Worm (Caenorhabditis elegans) whole organism, L4/young adult: ENCODE data around the gene fat-1.

Experiments used
- W03F9.2 ChIP-seq: fragments of 150-350 bp; optimal IDR thresholded peaks from 2 replicates; lab custom pipeline; 2014; ENCODE audit warnings: missing biosample characterization, missing genetic modification characterization
- dao-5 ChIP-seq: sonication (generic microtip); optimal IDR thresholded peaks from 2 replicates; lab custom pipeline; 2016; ENCODE audit warnings: missing genotype, missing genetic modification characterization, moderate library complexity, missing compliant biosample characterization
- him-1 ChIP-seq: sonication (generic microtip); optimal IDR thresholded peaks from 2 replicates; lab custom pipeline; 2016; ENCODE audit warnings: missing genotype, missing genetic modification reagents, missing genetic modification characterization, missing compliant biosample characterization

Gene fat-1

ce11 chrIV:13315344-13315743 is at the start of gene fat-1:
fat-1 (plus strand) TSS chrIV:13315644.
- TF ChIP-seq him-1 (tag; lab: Kevin White, UChicago), result no peak
- no peak for TF ChIP-seq dao-5 (tag; lab: Kevin White, UChicago)
- no peak for TF ChIP-seq W03F9.2 (tag; lab: Kevin White, UChicago)

- TF ChIP-seq him-1 (tag; lab: Kevin White, UChicago) (no peak), dao-5 (tag; lab: Kevin White, UChicago) (no peak), W03F9.2 (tag; lab: Kevin White, UChicago) (no peak)
These were observed 47.1 kb upstream of the fat-1 start for ce11 chrIV:13268385-13268784.

ce11 chrIV:13272494-13272893 is 43.0 kb upstream of the fat-1 start, which contains the start of gene unc-26:
unc-26 (minus strand) TSS chrIV:13272516.
- TF ChIP-seq dao-5 (tag; lab: Kevin White, UChicago) (no peak), W03F9.2 (tag; lab: Kevin White, UChicago) (no peak), him-1 (tag; lab: Kevin White, UChicago) (no peak)

- TF ChIP-seq dao-5 (tag; lab: Kevin White, UChicago), result no peak
- no peak for TF ChIP-seq him-1 (tag; lab: Kevin White, UChicago)
- no peak for TF ChIP-seq W03F9.2 (tag; lab: Kevin White, UChicago)
These were observed 32.7 kb upstream of the fat-1 start, which contains the start of gene cpsf-3 for ce11 chrIV:13282778-13283177. cpsf-3 (minus strand) TSS chrIV:13282878.

- TF ChIP-seq W03F9.2 (tag; lab: Kevin White, UChicago) (no peak), him-1 (tag; lab: Kevin White, UChicago) (no peak), dao-5 (tag; lab: Kevin White, UChicago) (no peak)
These were observed 26.1 kb upstream of the fat-1 start, which contains the start of gene Y67H2A.10 for ce11 chrIV:13289321-13289720. Y67H2A.10 (minus strand) TSS chrIV:13289504.

ce11 chrIV:13290239-13290638 is 25.2 kb upstream of the fat-1 start:
- no peak for TF ChIP-seq W03F9.2 (tag; lab: Kevin White, UChicago)
- TF ChIP-seq him-1 (tag; lab: Kevin White, UChicago), result no peak
- no peak for TF ChIP-seq dao-5 (tag; lab: Kevin White, UChicago)

ce11 chrIV:13297746-13298145 is 17.7 kb upstream of the fat-1 start, which contains the start of the genes Y67H2A.2 and micu-1:
Y67H2A.2 (minus strand) TSS chrIV:13297819.
micu-1 (plus strand) TSS chrIV:13297926.
- peak; percentile 21 for TF ChIP-seq W03F9.2 (tag; lab: Kevin White, UChicago)
- no peak for TF ChIP-seq him-1 (tag; lab: Kevin White, UChicago)
- TF ChIP-seq dao-5 (tag; lab: Kevin White, UChicago), result no peak

- TF ChIP-seq him-1 (tag; lab: Kevin White, UChicago) (no peak), W03F9.2 (tag; lab: Kevin White, UChicago) (no peak), dao-5 (tag; lab: Kevin White, UChicago) (no peak)
These were observed 15.8 kb upstream of the fat-1 start for ce11 chrIV:13299648-13300047.

- TF ChIP-seq dao-5 (tag; lab: Kevin White, UChicago), result no peak
- TF ChIP-seq W03F9.2 (tag; lab: Kevin White, UChicago), result no peak
- no peak for TF ChIP-seq him-1 (tag; lab: Kevin White, UChicago)
These were observed 15.3 kb upstream of the fat-1 start, which contains the start of gene kdp-1 for ce11 chrIV:13300109-13300508. kdp-1 (plus strand) TSS chrIV:13300188.

- TF ChIP-seq him-1 (tag; lab: Kevin White, UChicago) (no peak), W03F9.2 (tag; lab: Kevin White, UChicago) (no peak), dao-5 (tag; lab: Kevin White, UChicago) (no peak)
These were observed 14.9 kb upstream of the fat-1 start, which contains the start of gene csn-6 for ce11 chrIV:13300591-13300990. csn-6 (plus strand) TSS chrIV:13300824.

- no peak for TF ChIP-seq him-1 (tag; lab: Kevin White, UChicago)
- TF ChIP-seq W03F9.2 (tag; lab: Kevin White, UChicago), result no peak
- TF ChIP-seq dao-5 (tag; lab: Kevin White, UChicago), result no peak
These were observed 12.0 kb upstream of the fat-1 start, which contains the start of gene Y67H2A.7 for ce11 chrIV:13303442-13303841. Y67H2A.7 (plus strand) TSS chrIV:13303742.

- TF ChIP-seq dao-5 (tag; lab: Kevin White, UChicago), result no peak
These were observed 10.7 kb upstream of the fat-1 start for ce11 chrIV:13304786-13305185.

ce11 chrIV:13309636-13310035 is 5.8 kb upstream of the fat-1 start:
- TF ChIP-seq W03F9.2 (tag; lab: Kevin White, UChicago) (no peak), dao-5 (tag; lab: Kevin White, UChicago) (no peak), him-1 (tag; lab: Kevin White, UChicago) (no peak)

ce11 chrIV:13311331-13312034 is 4.0 kb upstream of the fat-1 start:
- no peak for TF ChIP-seq W03F9.2 (tag; lab: Kevin White, UChicago)
- TF ChIP-seq him-1 (tag; lab: Kevin White, UChicago), result no peak
- TF ChIP-seq dao-5 (tag; lab: Kevin White, UChicago), result no peak
